Worm (Caenorhabditis elegans): ENCODE results near the gene F54B11.10.

DNA sequence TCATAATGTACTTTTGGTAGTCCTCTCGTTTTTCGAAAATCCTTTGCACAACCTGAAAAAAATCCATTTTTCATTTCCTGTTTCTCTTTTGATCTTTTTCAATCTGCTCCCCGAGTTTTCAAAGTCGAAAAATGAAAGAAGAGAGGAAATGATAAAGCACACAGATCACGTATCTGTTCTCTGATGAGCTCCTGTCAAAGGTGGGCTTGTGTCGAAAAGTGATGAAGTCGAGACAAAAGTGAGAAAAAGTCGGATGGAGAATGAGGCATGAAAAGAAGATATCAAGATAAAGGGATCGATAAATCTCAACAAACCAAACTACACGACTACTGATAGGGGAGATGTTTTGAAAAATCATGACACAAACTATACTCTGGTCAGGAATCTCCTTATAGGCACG is 26.8 kb upstream of the F54B11.10 start:
- TF ChIP-seq elt-1 (tag; optimal IDR thresholded peaks at IDR 0.05) (no peak), ztf-4 (tag; optimal IDR thresholded peaks at IDR 0.05) (no peak), nhr-237 (tag; optimal IDR thresholded peaks at IDR 0.05) (no peak), nhr-76 (tag; optimal IDR thresholded peaks at IDR 0.05) (no peak), unc-62 (GFP tag; optimal IDR thresholded peaks at IDR 0.05) (no peak), egl-27 (tag; optimal IDR thresholded peaks at IDR 0.05) (no peak), sea-2 (GFP tag; optimal IDR thresholded peaks at IDR 0.05) (no peak), daf-12 (tag; optimal IDR thresholded peaks at IDR 0.05) (no peak), nhr-12 (tag; optimal IDR thresholded peaks at IDR 0.05) (no peak), ztf-11 (tag; optimal IDR thresholded peaks at IDR 0.05) (no peak), lin-39 (tag; optimal IDR thresholded peaks at IDR 0.05) (peak; percentile 14), pha-4 (tag; optimal IDR thresholded peaks at IDR 0.05) (no peak), ceh-82 (tag; optimal IDR thresholded peaks at IDR 0.05) (no peak)

All from whole organism, L3 larva.